Worm (Caenorhabditis elegans): ENCODE measurements around the gene clec-72.

ce11 chrIV:3994318-3994717, 49.7 kb downstream of the clec-72 start, which contains the start of gene F47C12.13:
- TF ChIP-seq flt-1 (GFP tag; IDR thresholded peaks at IDR 0.05) (no peak), klf-2 (GFP tag; conservative IDR thresholded peaks at IDR 0.05) (no peak), ztf-23 (GFP tag; IDR thresholded peaks at IDR 0.05) (no peak)
